Fruit fly (Drosophila melanogaster): ENCODE data around the gene CG12502.
A peak's percentile ranks its signal among the peaks of the same experiment; 100 is the strongest.

Gene CG12502

dm6 chr3L:872389-872972 is 7.3 kb downstream of the CG12502 start (continued):
- TF ChIP-seq CG1832 (GFP tag; optimal IDR thresholded peaks at IDR 0.05) (no peak), ftz-f1 (GFP tag; optimal IDR thresholded peaks at IDR 0.05) (no peak), pros (GFP tag; optimal IDR thresholded peaks at IDR 0.05) (no peak), gfzf (GFP tag; optimal IDR thresholded peaks at IDR 0.05) (peak; percentile 20), Dp (GFP tag; optimal IDR thresholded peaks at IDR 0.05) (peak; percentile 42), shn (GFP tag; optimal IDR thresholded peaks at IDR 0.05) (peak; percentile 63), CG1233 (GFP tag; optimal IDR thresholded peaks at IDR 0.05) (no peak), CG8478 (optimal IDR thresholded peaks at IDR 0.05) (peak; percentile 85), nom (GFP tag; optimal IDR thresholded peaks at IDR 0.05) (no peak), CG18262 (tag; optimal IDR thresholded peaks at IDR 0.05) (no peak), CG8281 (tag; optimal IDR thresholded peaks at IDR 0.05) (no peak), hb (GFP tag; IDR thresholded peaks at IDR 0.05; ENCODE audit: partially characterized antibody) (peak; percentile 71; the same call in 2 of the 3 replicates), CG6791 (GFP tag; IDR thresholded peaks at IDR 0.05; ENCODE audit: partially characterized antibody) (peak; percentile 65; the same call in 2 of the 3 replicates), onecut (GFP tag; IDR thresholded peaks at IDR 0.05) (no peak), CG17361 (GFP tag; IDR thresholded peaks at IDR 0.05) (peak; percentile 71; the same call in 2 of the 3 replicates), sna (GFP tag; IDR thresholded peaks at IDR 0.05; ENCODE audit: partially characterized antibody) (peak; percentile 72), Hmr (GFP tag; optimal IDR thresholded peaks at IDR 0.05) (peak; percentile 32), dan (GFP tag; IDR thresholded peaks at IDR 0.05) (no peak), Pdp1 (GFP tag; optimal IDR thresholded peaks at IDR 0.05) (peak; percentile 41 to 56), Fer2 (tag; optimal IDR thresholded peaks at IDR 0.05) (no peak), Sox100B (GFP tag; optimal IDR thresholded peaks at IDR 0.05) (no peak), ap (GFP tag; IDR thresholded peaks at IDR 0.05) (no peak), CG6254 (GFP tag; optimal IDR thresholded peaks at IDR 0.05) (no peak), Nf-YB (GFP tag; optimal IDR thresholded peaks at IDR 0.05) (no peak), Hey (tag; optimal IDR thresholded peaks at IDR 0.05) (no peak), CG18011 (GFP tag; optimal IDR thresholded peaks at IDR 0.05) (no peak), chinmo (GFP tag; IDR thresholded peaks at IDR 0.05; ENCODE audit: partially characterized antibody) (peak; percentile 75; the same call in 1 of the 4 replicates), Side (GFP tag; optimal IDR thresholded peaks at IDR 0.05) (peak; percentile 40), CG11723 (GFP tag; optimal IDR thresholded peaks at IDR 0.05) (no peak), CG13424 (tag; optimal IDR thresholded peaks at IDR 0.05) (peak; percentile 44), D19A (tag; optimal IDR thresholded peaks at IDR 0.05) (no peak), CG7357 (GFP tag; IDR thresholded peaks at IDR 0.05) (no peak), Spps (tag; optimal IDR thresholded peaks at IDR 0.05) (no peak), en (GFP tag; optimal IDR thresholded peaks at IDR 0.05) (no peak), unpg (GFP tag; optimal IDR thresholded peaks at IDR 0.05) (no peak), CG9437 (GFP tag; optimal IDR thresholded peaks at IDR 0.05) (peak; percentile 55), ham (GFP tag; IDR thresholded peaks at IDR 0.05) (no peak), CG18599 (GFP tag; optimal IDR thresholded peaks at IDR 0.05) (peak; percentile 2), CG7745 (tag; optimal IDR thresholded peaks at IDR 0.05) (no peak), dmrt11E (tag; optimal IDR thresholded peaks at IDR 0.05) (no peak), Hr3 (GFP tag; optimal IDR thresholded peaks at IDR 0.05) (peak; percentile 40), lbe (GFP tag; optimal IDR thresholded peaks at IDR 0.05) (no peak), ERR (GFP tag; optimal IDR thresholded peaks at IDR 0.05) (no peak), Gug (GFP tag; IDR thresholded peaks at IDR 0.05) (peak; percentile 54; the same call in 2 of the 4 replicates), repo (GFP tag; optimal IDR thresholded peaks at IDR 0.05) (peak; percentile 10), mam (GFP tag; optimal IDR thresholded peaks at IDR 0.05) (peak; percentile 62), bsh (GFP tag; optimal IDR thresholded peaks at IDR 0.05) (peak in 1 of 2 experiments; percentile 38), CG17612 (GFP tag; IDR thresholded peaks at IDR 0.05) (no peak), kah (GFP tag; optimal IDR thresholded peaks at IDR 0.05) (no peak)
